Worm (Caenorhabditis elegans) whole organism, L4 larva: ENCODE results near the gene ttr-27.

ENCODE experiments used
- F44E2.7 ChIP-seq: fragments of 200-800 bp; sonication (Bioruptor generic); IDR thresholded peaks from 2 replicates; pipeline ENCODE4 v2.1.2; 2022; ENCODE audit warnings: missing genetic modification characterization, missing compliant biosample characterization
- F49E8.2 ChIP-seq: sonication (generic microtip); optimal IDR thresholded peaks from 2 replicates; lab custom pipeline; 2016; ENCODE audit warnings: missing compliant biosample characterization, mild to moderate bottlenecking, missing genetic modification characterization, borderline replicate concordance
- dve-1 ChIP-seq: sonication (generic microtip); optimal IDR thresholded peaks from 2 replicates; lab custom pipeline; 2017; ENCODE audit warnings: antibody characterized with exemption, mild to moderate bottlenecking, missing genetic modification characterization, missing compliant biosample characterization; ENCODE audit not compliant: insufficient read depth
- nhr-41 ChIP-seq: fragments of 200-800 bp; sonication (Bioruptor generic); IDR thresholded peaks from 2 replicates; pipeline ENCODE4 v1.3.6; 2022; ENCODE audit warnings: missing genetic modification reagents, missing genetic modification characterization, missing compliant biosample characterization

DNA sequence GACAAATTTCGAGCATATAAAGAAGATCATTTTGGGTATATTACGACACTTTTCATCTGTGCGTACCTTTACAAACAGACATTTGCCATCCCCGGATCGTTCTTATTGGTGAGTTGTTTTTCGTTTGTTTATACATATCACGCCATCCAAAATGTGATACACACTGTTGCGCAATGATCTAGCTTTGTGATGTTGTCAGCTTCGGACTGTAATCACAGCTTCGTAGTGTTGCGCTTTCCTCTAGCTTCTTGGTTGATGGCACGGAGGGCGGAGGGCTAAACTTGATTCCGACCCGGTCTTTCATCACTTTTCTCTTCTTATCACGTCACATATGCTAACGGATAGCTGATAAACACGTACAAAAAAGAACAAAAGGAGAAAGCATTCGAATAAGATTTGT lies 24.5 kb downstream of the ttr-27 start:
- no peak for TF ChIP-seq nhr-41 (GFP tag; lab: Robert Waterston, UW)
- TF ChIP-seq F49E8.2 (tag; lab: Kevin White, UChicago) = no peak
- no peak for TF ChIP-seq dve-1 (tag; lab: Kevin White, UChicago)
- TF ChIP-seq F44E2.7 = no peak
